Fruit fly (Drosophila melanogaster) whole organism, embryonic: ENCODE measurements around the gene CG4942.
A peak's percentile ranks its signal among the peaks of the same experiment; 100 is the strongest.

Source experiments
- B-H2 ChIP-seq: fragments of 200-800 bp; sonication (Bioruptor generic); optimal IDR thresholded peaks from 2 replicates; lab custom pipeline; 2018; ENCODE audit warnings: missing biosample characterization, mild to moderate bottlenecking, missing genetic modification characterization
- C15 ChIP-seq: fragments of 200-800 bp; sonication (Bioruptor generic); IDR thresholded peaks from 3 replicates; pipeline ENCODE4 v1.3.6; 2022; ENCODE audit warnings: missing biosample characterization, missing genetic modification characterization
- CG10321 ChIP-seq: fragments of 200-800 bp; sonication (Bioruptor generic); IDR thresholded peaks from 2 replicates; pipeline ENCODE4 v1.3.6; 2022; ENCODE audit warnings: missing biosample characterization, missing genetic modification characterization
- CG13296 ChIP-seq: fragments of 200-800 bp; sonication (Bioruptor generic); optimal IDR thresholded peaks from 3 replicates; lab custom pipeline; 2018; ENCODE audit warnings: missing biosample characterization, mild to moderate bottlenecking, missing genetic modification characterization
- CG14710 ChIP-seq: fragments of 200-800 bp; sonication (Bioruptor generic); optimal IDR thresholded peaks from 3 replicates; lab custom pipeline; 2019; ENCODE audit warnings: missing biosample characterization, mild to moderate bottlenecking, missing genetic modification characterization, moderate library complexity
- CG15073 ChIP-seq: fragments of 200-800 bp; sonication (Bioruptor generic); optimal IDR thresholded peaks from 2 replicates; lab custom pipeline; 2016; ENCODE audit warnings: missing biosample characterization, missing genetic modification characterization
- CG18262 ChIP-seq: fragments of 200-800 bp; optimal IDR thresholded peaks from 3 replicates; lab custom pipeline; 2019; ENCODE audit warnings: missing biosample characterization, mild to moderate bottlenecking, missing genetic modification characterization, moderate library complexity
- CG18619 ChIP-seq: fragments of 200-800 bp; sonication (Bioruptor generic); optimal IDR thresholded peaks from 3 replicates; lab custom pipeline; 2017; ENCODE audit warnings: missing biosample characterization, mild to moderate bottlenecking, missing genetic modification characterization
- CG2889 ChIP-seq: fragments of 200-800 bp; sonication (Bioruptor generic); IDR thresholded peaks from 3 replicates; pipeline ENCODE4 v1.3.6; 2022; ENCODE audit warnings: missing biosample characterization, missing genetic modification characterization
- CG30403 ChIP-seq: fragments of 200-800 bp; sonication (Bioruptor generic); optimal IDR thresholded peaks from 3 replicates; lab custom pipeline; 2016; ENCODE audit warnings: missing biosample characterization, missing genetic modification characterization
- CG33557 ChIP-seq: fragments of 200-800 bp; sonication (Bioruptor generic); optimal IDR thresholded peaks from 2 replicates; lab custom pipeline; 2019; ENCODE audit warnings: missing biosample characterization, mild to moderate bottlenecking, missing genetic modification characterization, moderate library complexity
- CG34224 ChIP-seq: fragments of 200-800 bp; sonication (Bioruptor generic); IDR thresholded peaks from 3 replicates; pipeline ENCODE4 v1.3.6; 2022; ENCODE audit warnings: missing biosample characterization, missing genetic modification characterization; ENCODE audit not compliant: partially characterized antibody
- CG34376 ChIP-seq: fragments of 200-800 bp; sonication (Bioruptor generic); optimal IDR thresholded peaks from 2 replicates; lab custom pipeline; 2018; ENCODE audit warnings: missing biosample characterization, mild to moderate bottlenecking, missing genetic modification characterization
- CG4707 ChIP-seq: fragments of 200-800 bp; sonication (Bioruptor generic); optimal IDR thresholded peaks from 2 replicates; lab custom pipeline; 2018; ENCODE audit warnings: missing biosample characterization, mild to moderate bottlenecking, missing genetic modification characterization, moderate library complexity
- CG6654 ChIP-seq: fragments of 200-800 bp; sonication (Bioruptor generic); optimal IDR thresholded peaks from 2 replicates; lab custom pipeline; 2017; ENCODE audit warnings: missing biosample characterization, mild to moderate bottlenecking, missing genetic modification characterization
- CG6683 ChIP-seq: fragments of 200-800 bp; sonication (Bioruptor generic); optimal IDR thresholded peaks from 2 replicates; lab custom pipeline; 2017; ENCODE audit warnings: missing biosample characterization, mild to moderate bottlenecking, missing genetic modification characterization, missing genetic modification reagents
- CG7372 ChIP-seq: fragments of 200-800 bp; sonication (Bioruptor generic); IDR thresholded peaks from 2 replicates; pipeline ENCODE4 v1.3.6; 2022; ENCODE audit warnings: missing biosample characterization, missing genetic modification characterization
- CTCF ChIP-seq: fragments of 200-800 bp; sonication (Bioruptor generic); optimal IDR thresholded peaks from 2 replicates; lab custom pipeline; 2017; ENCODE audit warnings: missing biosample characterization, mild to moderate bottlenecking, missing genetic modification characterization, moderate library complexity
- CkIIα-i1 ChIP-seq: fragments of 200-800 bp; sonication (Bioruptor generic); IDR thresholded peaks from 2 replicates; pipeline ENCODE4 v1.3.6; 2022; ENCODE audit warnings: missing biosample characterization, missing genetic modification characterization
- Drgx ChIP-seq: fragments of 200-800 bp; sonication (Bioruptor generic); IDR thresholded peaks from 2 replicates; pipeline ENCODE4 v1.3.6; 2022; ENCODE audit warnings: missing biosample characterization, missing genetic modification characterization
- GATAe ChIP-seq: fragments of 200-800 bp; sonication (Bioruptor generic); conservative IDR thresholded peaks from 2 replicates; pipeline ENCODE4 v1.3.6; 2022; ENCODE audit warnings: missing biosample characterization, missing genetic modification characterization
- HHEX ChIP-seq: fragments of 200-800 bp; sonication (Bioruptor generic); optimal IDR thresholded peaks from 3 replicates; lab custom pipeline; 2017; ENCODE audit warnings: missing biosample characterization, mild to moderate bottlenecking, missing genetic modification characterization, missing genetic modification reagents
- Hmx ChIP-seq: fragments of 200-800 bp; sonication (Bioruptor generic); optimal IDR thresholded peaks from 2 replicates; lab custom pipeline; 2016; ENCODE audit warnings: missing biosample characterization, missing genetic modification characterization
- Lim3 ChIP-seq: fragments of 200-800 bp; sonication (Bioruptor generic); IDR thresholded peaks from 2 replicates; pipeline ENCODE4 v1.3.6; 2022; ENCODE audit warnings: missing biosample characterization, missing genetic modification characterization
- MESR4 ChIP-seq: fragments of 200-800 bp; sonication (Bioruptor generic); optimal IDR thresholded peaks from 2 replicates; lab custom pipeline; 2018; ENCODE audit warnings: missing biosample characterization, mild to moderate bottlenecking, missing genetic modification characterization, moderate library complexity
- Pdp1 ChIP-seq, 2 experiments: fragments of 200-800 bp; sonication (Bioruptor generic); optimal IDR thresholded peaks; 3 replicates each; lab custom pipeline; 2016; ENCODE audit warnings: missing biosample characterization in 2 of 2, missing genetic modification characterization in 2 of 2, mild to moderate bottlenecking in 1 of 2, moderate library complexity in 1 of 2
- Trl ChIP-seq, 3 experiments: fragments of >200 bp in 2 of 3; fragments of 200-800 bp in 1 of 3; sonication (Bioruptor generic) in 1 of 3; optimal IDR thresholded peaks; 2 replicates in 1 of 3; 3 replicates in 2 of 3; lab custom pipeline; 2016 to 2017; ENCODE audit warnings: missing biosample characterization in 1 of 3, missing genetic modification characterization in 1 of 3
- al ChIP-seq: fragments of 200-800 bp; sonication (Bioruptor generic); IDR thresholded peaks from 2 replicates; pipeline ENCODE4 v1.3.6; 2022; ENCODE audit warnings: missing biosample characterization, missing genetic modification characterization
- cad ChIP-seq: fragments of >200 bp; optimal IDR thresholded peaks from 2 replicates; lab custom pipeline; 2017; ENCODE audit warnings: missing biosample characterization, missing genetic modification characterization
- chinmo ChIP-seq: fragments of 200-800 bp; sonication (Bioruptor generic); IDR thresholded peaks from 4 replicates; pipeline ENCODE4 v1.3.6; 2022; ENCODE audit warnings: missing biosample characterization, missing genetic modification characterization; ENCODE audit not compliant: partially characterized antibody
- chm ChIP-seq: fragments of 200-800 bp; sonication (Bioruptor generic); IDR thresholded peaks from 2 replicates; pipeline ENCODE4 v1.3.6; 2022; ENCODE audit warnings: missing biosample characterization, missing genetic modification characterization
- ewg ChIP-seq: fragments of 200-800 bp; sonication (Bioruptor generic); optimal IDR thresholded peaks from 3 replicates; lab custom pipeline; 2017; ENCODE audit warnings: mild to moderate bottlenecking, missing biosample characterization, missing genetic modification reagents, missing genetic modification characterization
- exex ChIP-seq: fragments of 200-800 bp; sonication (Bioruptor generic); optimal IDR thresholded peaks from 4 replicates; lab custom pipeline; 2018; ENCODE audit warnings: missing biosample characterization, mild to moderate bottlenecking, missing genetic modification characterization, moderate library complexity
- gcm ChIP-seq: fragments of 200-800 bp; sonication (Bioruptor generic); optimal IDR thresholded peaks from 2 replicates; lab custom pipeline; 2019; ENCODE audit warnings: missing biosample characterization, mild to moderate bottlenecking, missing genetic modification characterization, moderate library complexity
- grau ChIP-seq: fragments of 200-800 bp; optimal IDR thresholded peaks from 3 replicates; lab custom pipeline; 2019; ENCODE audit warnings: missing biosample characterization, mild to moderate bottlenecking, missing genetic modification characterization, moderate library complexity
- knrl ChIP-seq: fragments of 200-800 bp; sonication (Bioruptor generic); IDR thresholded peaks from 3 replicates; pipeline ENCODE4 v1.3.6; 2022; ENCODE audit warnings: missing biosample characterization, missing genetic modification characterization; ENCODE audit not compliant: partially characterized antibody
- pita ChIP-seq: fragments of 200-800 bp; sonication (Bioruptor generic); optimal IDR thresholded peaks from 2 replicates; lab custom pipeline; 2017; ENCODE audit warnings: missing biosample characterization, mild to moderate bottlenecking, missing genetic modification characterization
- ranshi ChIP-seq: fragments of 200-800 bp; sonication (Bioruptor generic); IDR thresholded peaks from 2 replicates; pipeline ENCODE4 v1.3.6; 2022; ENCODE audit warnings: missing biosample characterization, missing genetic modification characterization
- sd ChIP-seq: fragments of 200-800 bp; sonication (Bioruptor generic); optimal IDR thresholded peaks from 3 replicates; lab custom pipeline; 2018; ENCODE audit warnings: missing biosample characterization, mild to moderate bottlenecking, missing genetic modification characterization, moderate library complexity
- sens ChIP-seq: fragments of 200-800 bp; sonication (Bioruptor generic); peaks from one replicate; lab custom pipeline; 2016; ENCODE audit warnings: missing biosample characterization, missing genetic modification characterization
- sim ChIP-seq: fragments of 200-800 bp; sonication (Bioruptor generic); IDR thresholded peaks from 2 replicates; pipeline ENCODE4 v1.3.6; 2022; ENCODE audit warnings: missing biosample characterization, missing genetic modification characterization
- sisA ChIP-seq: fragments of 200-800 bp; sonication (Bioruptor generic); IDR thresholded peaks from 2 replicates; pipeline ENCODE4 v1.3.6; 2022; ENCODE audit warnings: missing biosample characterization, missing genetic modification characterization
- stc ChIP-seq: fragments of 200-800 bp; sonication (Bioruptor generic); IDR thresholded peaks from 2 replicates; pipeline ENCODE4 v1.3.6; 2022; ENCODE audit warnings: missing biosample characterization, missing genetic modification characterization
- stwl ChIP-seq: fragments of 200-800 bp; sonication (Bioruptor generic); optimal IDR thresholded peaks from 3 replicates; lab custom pipeline; 2018; ENCODE audit warnings: missing biosample characterization, mild to moderate bottlenecking, missing genetic modification characterization, moderate library complexity
- tio ChIP-seq: fragments of 200-800 bp; sonication (Bioruptor generic); optimal IDR thresholded peaks from 2 replicates; lab custom pipeline; 2017; ENCODE audit warnings: missing biosample characterization, missing genetic modification characterization, inconsistent platforms

Gene CG4942

DNA sequence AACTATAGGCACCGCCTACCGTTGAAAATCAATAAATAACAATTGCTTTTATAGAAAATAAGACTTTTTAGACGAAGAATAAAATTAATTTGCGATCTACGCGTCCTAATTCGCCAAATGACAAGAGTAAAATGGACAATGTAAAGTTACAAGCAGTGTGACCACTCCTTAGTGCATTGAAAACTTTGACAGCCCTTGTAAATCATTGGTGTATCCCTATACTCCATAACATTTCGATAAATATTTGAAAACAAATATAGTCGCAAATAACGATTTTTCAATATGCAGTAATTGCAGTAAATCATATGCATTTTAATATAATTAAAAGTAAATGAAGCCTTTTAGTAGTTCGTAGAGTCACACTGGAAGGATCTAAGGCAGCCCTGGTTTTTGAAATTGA, 10.1 kb upstream of the CG4942 start:
- no peak for TF ChIP-seq sd (tag; lab: Kevin White, UChicago)
- no peak for TF ChIP-seq CTCF
- TF ChIP-seq CG34224 (GFP tag; lab: Robert Waterston, UW) = no peak
- no peak for TF ChIP-seq Lim3 (GFP tag; lab: Robert Waterston, UW)
- no peak for TF ChIP-seq Hmx
- TF ChIP-seq CG6683 (GFP tag; lab: Kevin White, UChicago) = no peak
- TF ChIP-seq stwl = peak; percentile 20
- no peak for TF ChIP-seq CG2889 (GFP tag; lab: Robert Waterston, UW)
- no peak for TF ChIP-seq CG18619 (GFP tag; lab: Kevin White, UChicago)
- peak; percentile 97 for TF ChIP-seq CG14710 (tag; lab: Kevin White, UChicago)
- TF ChIP-seq CG34376 (GFP tag; lab: Kevin White, UChicago) = no peak

DNA sequence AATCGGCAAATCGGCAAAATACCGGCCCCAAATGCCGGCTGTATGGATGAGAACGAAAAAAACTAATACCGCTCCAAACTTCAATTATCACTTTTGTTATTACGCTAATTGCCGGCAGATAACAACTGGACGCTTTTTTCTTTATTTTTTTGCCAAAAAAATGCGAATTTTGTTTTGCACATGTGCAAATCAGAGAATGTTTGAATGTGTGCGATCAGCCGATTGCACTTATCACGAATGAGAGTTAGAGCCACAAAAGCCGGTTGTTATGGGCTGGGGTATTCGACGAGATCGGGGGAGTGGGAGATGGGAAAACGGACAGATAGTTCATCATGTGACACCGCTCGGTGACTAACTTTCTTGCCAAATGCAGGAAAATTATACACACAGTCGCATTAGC, 9.3 kb upstream of the CG4942 start:
- TF ChIP-seq Trl (optimal IDR thresholded peaks at IDR 0.05; lab: Kevin White, UChicago) (no peak), Trl (GFP tag; optimal IDR thresholded peaks at IDR 0.05; lab: Kevin White, UChicago) (no peak), sim (no peak), gcm (GFP tag; lab: Kevin White, UChicago) (no peak), exex (tag; lab: Kevin White, UChicago) (peak; percentile 27), ranshi (GFP tag; lab: Robert Waterston, UW) (0 out of 2 replicates have a peak, but pooled peaks have one; percentile 3)

DNA sequence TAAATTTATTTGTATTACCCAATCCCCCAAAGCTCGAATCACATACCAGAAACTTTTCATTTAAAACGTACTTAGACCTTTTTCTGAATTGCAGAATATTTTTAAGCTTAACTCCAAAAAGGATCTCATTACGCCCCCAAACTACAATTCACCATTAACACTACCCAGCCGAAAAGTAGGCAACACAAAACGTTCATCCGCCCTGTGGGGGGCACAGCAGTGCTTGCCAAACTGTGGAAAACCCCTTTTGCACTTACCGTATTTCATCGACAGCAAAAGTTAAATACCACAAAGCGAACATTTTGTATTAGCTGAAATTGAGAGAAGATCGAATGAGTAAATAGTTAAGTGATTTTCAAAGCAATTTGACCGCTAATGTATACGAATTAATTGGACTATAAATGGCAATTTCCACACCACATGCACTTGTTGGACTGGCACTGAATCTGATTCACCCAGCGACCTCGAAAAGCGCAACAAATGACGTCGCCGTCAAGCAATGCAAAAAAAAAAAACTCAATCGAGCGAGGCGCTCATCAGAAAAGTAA, 8.6 kb upstream of the CG4942 start:
- TF ChIP-seq chinmo (GFP tag; lab: Robert Waterston, UW) (0 out of 4 replicates have a peak, but pooled peaks have one; percentile 40), C15 (GFP tag; lab: Robert Waterston, UW) (no peak), MESR4 (no peak), Pdp1 (GFP tag; optimal IDR thresholded peaks at IDR 0.05; lab: Kevin White, UChicago) (peak in 1 of 2 experiments; percentile 75), ranshi (GFP tag; lab: Robert Waterston, UW) (0 out of 2 replicates have a peak, but pooled peaks have one; percentile 3), CG7372 (GFP tag; lab: Robert Waterston, UW) (peak; percentile 44; the same call in 1 of the 2 replicates), CG6654 (GFP tag; lab: Kevin White, UChicago) (peak; percentile 96), CG18262 (no peak), pita (GFP tag; lab: Kevin White, UChicago) (no peak), CkIIα-i1 (GFP tag; lab: Robert Waterston, UW) (no peak), CG15073 (GFP tag; lab: Kevin White, UChicago) (no peak), knrl (GFP tag; lab: Robert Waterston, UW) (no peak), sens (peak; percentile 12), cad (GFP tag; lab: Kevin White, UChicago) (peak; percentile 64)

DNA sequence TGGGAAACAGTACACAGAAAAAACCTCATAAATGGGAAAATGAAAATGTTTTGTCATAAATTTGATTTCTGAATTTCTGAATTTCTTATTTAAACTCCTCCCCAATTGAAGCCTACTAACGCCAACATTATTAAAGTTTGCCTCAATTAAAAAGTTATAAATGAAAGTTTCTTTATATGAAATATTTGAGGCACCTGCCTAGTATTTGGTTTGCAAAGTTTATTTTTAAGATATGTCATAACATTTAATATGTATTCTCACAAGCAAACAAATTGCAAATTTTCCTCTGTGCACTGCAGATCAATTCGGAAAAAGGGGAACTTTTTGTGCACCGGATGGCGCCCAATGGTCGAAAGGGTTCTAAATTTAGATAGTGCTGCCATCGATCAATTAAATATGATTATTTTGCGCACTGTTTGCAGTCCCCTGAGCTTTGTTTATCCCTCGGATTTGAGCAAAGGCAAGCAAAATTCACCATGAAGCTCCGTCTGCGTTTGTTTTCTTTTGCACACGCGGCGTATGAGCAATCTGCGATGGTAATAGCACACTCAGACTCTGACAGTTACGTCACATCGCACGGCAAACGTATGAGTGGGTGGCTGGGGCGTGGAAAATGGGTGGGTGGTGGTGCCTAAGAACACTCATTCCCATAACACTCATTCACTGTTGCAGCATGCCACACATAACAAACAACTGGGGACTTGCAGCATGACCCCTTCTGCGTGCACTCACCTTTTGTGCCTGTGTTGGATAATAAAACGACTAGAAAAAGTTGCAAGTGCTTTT, 7.7 kb upstream of the CG4942 start:
- TF ChIP-seq stc (GFP tag; lab: Robert Waterston, UW) = 0 out of 2 replicates have a peak, but pooled peaks have one; percentile 14
- TF ChIP-seq CG13296 (GFP tag; lab: Kevin White, UChicago) = no peak
- peak; percentile 25 for TF ChIP-seq tio (GFP tag; lab: Kevin White, UChicago)
- peak; percentile 65 for TF ChIP-seq Drgx (GFP tag; lab: Robert Waterston, UW)
- TF ChIP-seq chm (GFP tag; lab: Robert Waterston, UW) = no peak
- TF ChIP-seq grau = peak; percentile 34
- no peak for TF ChIP-seq B-H2 (GFP tag; lab: Kevin White, UChicago)
- TF ChIP-seq GATAe (GFP tag; lab: Robert Waterston, UW) = no peak
- no peak for TF ChIP-seq CG10321 (GFP tag; lab: Robert Waterston, UW)
- TF ChIP-seq HHEX (GFP tag; lab: Kevin White, UChicago) = no peak
- TF ChIP-seq sisA (GFP tag; lab: Robert Waterston, UW) = no peak
- TF ChIP-seq CG30403 = peak; percentile 37
- no peak for TF ChIP-seq al (GFP tag; lab: Robert Waterston, UW)
- TF ChIP-seq CG33557 = no peak
- no peak for TF ChIP-seq ewg (GFP tag; lab: Kevin White, UChicago)
- TF ChIP-seq CG4707 = no peak
